Worm (Caenorhabditis elegans) whole organism, young adult: ENCODE measurements around the gene rars-2.
A peak's percentile ranks its signal among the peaks of the same experiment; 100 is the strongest.

Experiments
- C17E4.6 ChIP-seq: fragments of 200-800 bp; sonication (Bioruptor generic); IDR thresholded peaks from 2 replicates; pipeline ENCODE4 v1.3.6; 2022; ENCODE audit warnings: missing genetic modification reagents, missing genetic modification characterization, missing compliant biosample characterization
- F33H1.4 ChIP-seq: fragments of 200-800 bp; sonication (Bioruptor generic); IDR thresholded peaks from 2 replicates; pipeline ENCODE4 v1.3.6; 2022; ENCODE audit warnings: missing genetic modification reagents, missing genetic modification characterization, missing compliant biosample characterization
- F57A8.1 ChIP-seq: fragments of 200-800 bp; sonication (Bioruptor generic); optimal IDR thresholded peaks from 2 replicates; lab custom pipeline; 2018; ENCODE audit warnings: mild to moderate bottlenecking, missing genetic modification characterization, moderate library complexity, missing compliant biosample characterization
- F57C9.4 ChIP-seq: sonication (generic microtip); optimal IDR thresholded peaks from 2 replicates; lab custom pipeline; 2017; ENCODE audit warnings: mild to moderate bottlenecking, missing genetic modification characterization, missing compliant biosample characterization
- K11D2.4 ChIP-seq: fragments of 200-800 bp; sonication (Bioruptor generic); IDR thresholded peaks from 2 replicates; pipeline ENCODE4 v1.3.6; 2022; ENCODE audit warnings: missing genetic modification reagents, missing genetic modification characterization, missing compliant biosample characterization
- K12H6.12 ChIP-seq: fragments of 200-800 bp; sonication (Bioruptor generic); optimal IDR thresholded peaks from 2 replicates; lab custom pipeline; 2018; ENCODE audit warnings: mild to moderate bottlenecking, missing genetic modification characterization, missing compliant biosample characterization
- T26A5.8 ChIP-seq: sonication (generic microtip); optimal IDR thresholded peaks from 2 replicates; lab custom pipeline; 2016; ENCODE audit warnings: missing genetic modification characterization, missing compliant biosample characterization
- Y79H2A.3 ChIP-seq: fragments of 200-800 bp; sonication (Bioruptor generic); conservative IDR thresholded peaks from 2 replicates; pipeline ENCODE4 v1.3.6; 2022; ENCODE audit warnings: missing genetic modification reagents, missing genetic modification characterization, missing compliant biosample characterization
- akir-1 ChIP-seq: fragments of 200-800 bp; sonication (Bioruptor generic); optimal IDR thresholded peaks from 2 replicates; lab custom pipeline; 2018; ENCODE audit warnings: mild to moderate bottlenecking, missing genetic modification characterization, moderate library complexity, missing compliant biosample characterization
- aptf-3 ChIP-seq: fragments of 200-800 bp; sonication (Bioruptor generic); IDR thresholded peaks from 2 replicates; pipeline ENCODE4 v1.3.6; 2022; ENCODE audit warnings: missing genetic modification characterization, missing compliant biosample characterization
- atf-7 ChIP-seq: sonication (generic microtip); optimal IDR thresholded peaks from 2 replicates; lab custom pipeline; 2017; ENCODE audit warnings: mild to moderate bottlenecking, missing genetic modification characterization, missing compliant biosample characterization
- bed-2 ChIP-seq: fragments of 200-800 bp; sonication (Bioruptor generic); IDR thresholded peaks from 2 replicates; pipeline ENCODE4 v1.3.6; 2022; ENCODE audit warnings: missing genetic modification reagents, missing genetic modification characterization, missing compliant biosample characterization
- ccch-3 ChIP-seq: fragments of 200-800 bp; sonication (Bioruptor generic); optimal IDR thresholded peaks from 2 replicates; lab custom pipeline; 2018; ENCODE audit warnings: mild to moderate bottlenecking, missing genetic modification characterization, missing compliant biosample characterization
- cebp-2 ChIP-seq: fragments of 200-800 bp; sonication (Bioruptor generic); IDR thresholded peaks from 2 replicates; pipeline ENCODE4 v1.3.6; 2022; ENCODE audit warnings: missing genetic modification characterization, missing compliant biosample characterization
- ceh-100 ChIP-seq: fragments of 200-800 bp; sonication (Bioruptor generic); IDR thresholded peaks from 2 replicates; pipeline ENCODE4 v1.3.6; 2022; ENCODE audit warnings: missing genetic modification reagents, missing genetic modification characterization, missing compliant biosample characterization
- ceh-79 ChIP-seq: sonication (generic microtip); optimal IDR thresholded peaks from 2 replicates; lab custom pipeline; 2017; ENCODE audit warnings: mild to moderate bottlenecking, missing genetic modification characterization, missing compliant biosample characterization
- chd-7 ChIP-seq: sonication (generic microtip); optimal IDR thresholded peaks from 2 replicates; lab custom pipeline; 2016; ENCODE audit warnings: mild to moderate bottlenecking, missing genetic modification characterization, moderate library complexity, missing compliant biosample characterization
- die-1 ChIP-seq: sonication (generic microtip); optimal IDR thresholded peaks from 2 replicates; lab custom pipeline; 2016; ENCODE audit warnings: missing genotype, mild to moderate bottlenecking, missing genetic modification characterization, missing compliant biosample characterization
- dpl-1 ChIP-seq: fragments of 150-350 bp; optimal IDR thresholded peaks from 2 replicates; lab custom pipeline; 2014; ENCODE audit warnings: missing biosample characterization, missing genetic modification reagents, missing genetic modification characterization
- efl-1 ChIP-seq: fragments of 150-350 bp; optimal IDR thresholded peaks from 2 replicates; lab custom pipeline; 2014; ENCODE audit warnings: missing biosample characterization, missing genetic modification reagents, missing genetic modification characterization
- gei-17 ChIP-seq: fragments of 200-800 bp; sonication (Bioruptor generic); optimal IDR thresholded peaks from 2 replicates; lab custom pipeline; 2018; ENCODE audit warnings: mild to moderate bottlenecking, missing genetic modification characterization, missing compliant biosample characterization
- hsf-1 ChIP-seq: fragments of 200-800 bp; sonication (Bioruptor generic); IDR thresholded peaks from 2 replicates; pipeline ENCODE4 v1.3.6; 2022; ENCODE audit warnings: missing genetic modification reagents, missing genetic modification characterization, missing compliant biosample characterization
- lin-26 ChIP-seq: fragments of 200-800 bp; sonication (Bioruptor generic); IDR thresholded peaks from 2 replicates; pipeline ENCODE4 v1.3.6; 2022; ENCODE audit warnings: missing genetic modification reagents, missing genetic modification characterization, missing compliant biosample characterization
- lin-35 ChIP-seq, 3 experiments: fragments of 150-350 bp in 2 of 3; sonication (generic microtip) in 1 of 3; optimal IDR thresholded peaks; 2 replicates each; lab custom pipeline; 2014 to 2018; ENCODE audit warnings: missing biosample characterization in 3 of 3, missing genetic modification characterization in 3 of 3, missing genetic modification reagents in 3 of 3
- lin-54 ChIP-seq: fragments of 200-800 bp; sonication (Bioruptor generic); optimal IDR thresholded peaks from 2 replicates; lab custom pipeline; 2018; ENCODE audit warnings: mild to moderate bottlenecking, missing genetic modification characterization, missing compliant biosample characterization
- lir-1 ChIP-seq: fragments of 200-800 bp; sonication (Bioruptor generic); conservative IDR thresholded peaks from 2 replicates; pipeline ENCODE4 v1.3.6; 2022; ENCODE audit warnings: missing genetic modification reagents, missing genetic modification characterization, missing compliant biosample characterization
- madf-8 ChIP-seq: fragments of 200-800 bp; sonication (Bioruptor generic); conservative IDR thresholded peaks from 2 replicates; pipeline ENCODE4 v1.3.6; 2022; ENCODE audit warnings: missing genetic modification reagents, missing genetic modification characterization, missing compliant biosample characterization
- mcd-1 ChIP-seq: fragments of 200-800 bp; sonication (Bioruptor generic); IDR thresholded peaks from 2 replicates; pipeline ENCODE4 v1.3.6; 2022; ENCODE audit warnings: missing genetic modification reagents, missing genetic modification characterization, missing compliant biosample characterization
- mes-4 ChIP-seq: sonication (generic microtip); optimal IDR thresholded peaks from 2 replicates; lab custom pipeline; 2016; ENCODE audit warnings: missing genotype, missing genetic modification characterization, missing compliant biosample characterization
- mxl-1 ChIP-seq: sonication (generic microtip); optimal IDR thresholded peaks from 2 replicates; lab custom pipeline; 2016; ENCODE audit warnings: missing genetic modification characterization, missing compliant biosample characterization
- nfya-1 ChIP-seq: sonication (generic microtip); optimal IDR thresholded peaks from 2 replicates; lab custom pipeline; 2017; ENCODE audit warnings: antibody characterized with exemption, missing compliant biosample characterization, missing genetic modification characterization, borderline replicate concordance; ENCODE audit not compliant: insufficient read depth
- nfya-2 ChIP-seq: fragments of 200-800 bp; sonication (Bioruptor generic); IDR thresholded peaks from 2 replicates; pipeline ENCODE4 v1.3.6; 2022; ENCODE audit warnings: missing genetic modification reagents, missing genetic modification characterization, missing compliant biosample characterization
- pbrm-1 ChIP-seq: fragments of 200-800 bp; sonication (Bioruptor generic); IDR thresholded peaks from 2 replicates; pipeline ENCODE4 v1.3.6; 2022; ENCODE audit warnings: missing genetic modification reagents, missing genetic modification characterization, missing compliant biosample characterization
- pha-4 ChIP-seq: fragments of 150-350 bp; sonication (generic microtip); optimal IDR thresholded peaks from 2 replicates; lab custom pipeline; 2014; ENCODE audit warnings: missing biosample characterization, missing genetic modification reagents, missing genetic modification characterization
- rcor-1 ChIP-seq: fragments of 200-800 bp; sonication (Bioruptor generic); IDR thresholded peaks from 2 replicates; pipeline ENCODE4 v1.3.6; 2022; ENCODE audit warnings: missing genetic modification reagents, missing genetic modification characterization, missing compliant biosample characterization
- rec-8 ChIP-seq, 2 experiments: sonication (generic microtip); optimal IDR thresholded peaks; 2 replicates each; lab custom pipeline; 2016; ENCODE audit warnings: mild to moderate bottlenecking in 2 of 2, missing genetic modification characterization in 2 of 2, missing genetic modification reagents in 2 of 2, missing genotype in 2 of 2, missing biosample characterization in 1 of 2, missing compliant biosample characterization in 1 of 2, moderate library complexity in 1 of 2
- rpc-1 ChIP-seq, 2 experiments: fragments of 150-350 bp in 1 of 2; sonication (generic microtip) in 1 of 2; optimal IDR thresholded peaks; 2 replicates each; lab custom pipeline; 2014 to 2018; ENCODE audit warnings: missing biosample characterization in 1 of 2, missing genetic modification characterization in 1 of 2, missing genetic modification reagents in 1 of 2, missing genotype in 1 of 2
- snpc-1.1 ChIP-seq: sonication (generic microtip); optimal IDR thresholded peaks from 2 replicates; lab custom pipeline; 2017; ENCODE audit warnings: missing genetic modification characterization, mild to moderate bottlenecking, missing compliant biosample characterization, antibody characterized with exemption, moderate library complexity, missing genotype, missing genetic modification reagents; ENCODE audit not compliant: insufficient read depth
- snpc-1.3 ChIP-seq: sonication (generic microtip); optimal IDR thresholded peaks from 2 replicates; lab custom pipeline; 2017; ENCODE audit warnings: missing genetic modification characterization, mild to moderate bottlenecking, missing compliant biosample characterization, antibody characterized with exemption, moderate library complexity, missing genotype, missing genetic modification reagents; ENCODE audit not compliant: insufficient read depth
- snpc-3.4 ChIP-seq: sonication (generic microtip); optimal IDR thresholded peaks from 2 replicates; lab custom pipeline; 2017; ENCODE audit warnings: missing genetic modification characterization, mild to moderate bottlenecking, missing compliant biosample characterization, antibody characterized with exemption, moderate library complexity, missing genotype, missing genetic modification reagents
- tbx-9 ChIP-seq: sonication (generic microtip); optimal IDR thresholded peaks from 2 replicates; lab custom pipeline; 2016; ENCODE audit warnings: borderline replicate concordance, missing genetic modification characterization, inconsistent platforms, missing compliant biosample characterization
- unc-62 ChIP-seq: fragments of 150-350 bp; optimal IDR thresholded peaks from 2 replicates; lab custom pipeline; 2014; ENCODE audit warnings: missing biosample characterization, missing genetic modification reagents, missing genetic modification characterization
- zim-3 ChIP-seq: sonication (generic microtip); optimal IDR thresholded peaks from 2 replicates; lab custom pipeline; 2017; ENCODE audit warnings: mild to moderate bottlenecking, missing genetic modification characterization, moderate library complexity, missing compliant biosample characterization
- ztf-22 ChIP-seq: fragments of 200-800 bp; sonication (Bioruptor generic); optimal IDR thresholded peaks from 2 replicates; lab custom pipeline; 2018; ENCODE audit warnings: mild to moderate bottlenecking, missing genetic modification characterization, moderate library complexity, missing compliant biosample characterization
- ztf-25 ChIP-seq: fragments of 200-800 bp; sonication (Bioruptor generic); IDR thresholded peaks from 2 replicates; pipeline ENCODE4 v1.3.6; 2022; ENCODE audit warnings: missing genetic modification reagents, missing genetic modification characterization, missing compliant biosample characterization
- ztf-26 ChIP-seq: sonication (generic microtip); optimal IDR thresholded peaks from 2 replicates; lab custom pipeline; 2017; ENCODE audit warnings: missing genetic modification characterization, missing compliant biosample characterization
- ztf-28 ChIP-seq: fragments of 200-800 bp; sonication (Bioruptor generic); IDR thresholded peaks from 2 replicates; pipeline ENCODE4 v1.3.6; 2022; ENCODE audit warnings: missing genetic modification reagents, missing genetic modification characterization, missing compliant biosample characterization
- ztf-3 ChIP-seq: fragments of 200-800 bp; sonication (Bioruptor generic); optimal IDR thresholded peaks from 2 replicates; lab custom pipeline; 2018; ENCODE audit warnings: mild to moderate bottlenecking, missing genetic modification characterization, missing compliant biosample characterization

Gene rars-2

DNA sequence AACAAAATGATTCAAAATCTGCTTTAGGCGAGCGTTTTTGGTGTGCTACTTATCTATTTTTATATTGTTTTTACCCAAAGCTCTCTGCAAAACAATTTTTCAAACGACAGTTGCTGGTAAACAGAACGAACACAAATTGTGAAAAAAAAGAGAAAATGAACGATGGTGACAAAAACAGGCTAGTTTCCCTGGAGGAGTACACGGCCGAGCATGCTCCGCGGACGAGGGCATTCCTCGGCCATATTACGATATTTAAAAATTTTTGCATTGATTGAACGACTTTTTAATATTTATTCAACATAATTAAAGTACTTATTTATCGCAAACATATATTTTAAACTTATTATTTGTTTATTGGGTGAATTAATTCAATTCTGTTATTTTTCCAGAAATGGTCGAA is 27.9 kb upstream of the rars-2 start, which contains the start of the genes tpp-2 and rbbp-5 (continued):
- no peak for TF ChIP-seq lin-54 (GFP tag; lab: Kevin White, UChicago)
- TF ChIP-seq die-1 (tag; lab: Kevin White, UChicago), result no peak
- TF ChIP-seq F57A8.1 (GFP tag; lab: Kevin White, UChicago), result no peak
- TF ChIP-seq ztf-3 (GFP tag; lab: Kevin White, UChicago), result no peak
- TF ChIP-seq pbrm-1 (GFP tag; lab: Robert Waterston, UW), result no peak
- TF ChIP-seq madf-8 (GFP tag; lab: Robert Waterston, UW), result peak; percentile 48
- no peak for TF ChIP-seq unc-62
- no peak for TF ChIP-seq nfya-2 (GFP tag; lab: Robert Waterston, UW)
- TF ChIP-seq akir-1 (GFP tag; lab: Kevin White, UChicago), result no peak
- no peak for TF ChIP-seq tbx-9 (tag; lab: Kevin White, UChicago)
- TF ChIP-seq Y79H2A.3 (GFP tag; lab: Robert Waterston, UW), result no peak
- no peak for TF ChIP-seq lir-1 (GFP tag; lab: Robert Waterston, UW)
- no peak for TF ChIP-seq atf-7 (tag; lab: Kevin White, UChicago)
- no peak for TF ChIP-seq rcor-1 (GFP tag; lab: Robert Waterston, UW)
- TF ChIP-seq lin-26 (GFP tag; lab: Robert Waterston, UW), result no peak
- TF ChIP-seq ztf-26 (tag; lab: Kevin White, UChicago), result no peak
- no peak for TF ChIP-seq cebp-2 (GFP tag; lab: Robert Waterston, UW)
- TF ChIP-seq rpc-1 (optimal IDR thresholded peaks at IDR 0.05; lab: Kevin White, UChicago), result no peak
- TF ChIP-seq rpc-1 (tag; optimal IDR thresholded peaks at IDR 0.05; lab: Kevin White, UChicago), result no peak
- TF ChIP-seq ztf-22 (GFP tag; lab: Kevin White, UChicago), result no peak
- no peak for TF ChIP-seq K12H6.12 (tag; lab: Kevin White, UChicago)
- peak; percentile 18 for TF ChIP-seq snpc-3.4 (tag; lab: Kevin White, UChicago)
- no peak for TF ChIP-seq zim-3 (tag; lab: Kevin White, UChicago)
- TF ChIP-seq rec-8 (tag; optimal IDR thresholded peaks at IDR 0.05; lab: Kevin White, UChicago), result peak in 1 of 2 experiments; percentile 29
- TF ChIP-seq K11D2.4 (GFP tag; lab: Robert Waterston, UW), result no peak
- peak; percentile 4 for TF ChIP-seq ccch-3 (GFP tag; lab: Kevin White, UChicago)
- no peak; the same call in 1 of the 2 replicates for TF ChIP-seq mcd-1
- no peak for TF ChIP-seq F33H1.4 (GFP tag; lab: Robert Waterston, UW)
- 0 out of 2 replicates have a peak, but pooled peaks have one; percentile 31 for TF ChIP-seq ztf-25 (GFP tag; lab: Robert Waterston, UW)
- no peak for TF ChIP-seq chd-7 (tag; lab: Kevin White, UChicago)
- no peak for TF ChIP-seq hsf-1 (GFP tag; lab: Robert Waterston, UW)
- TF ChIP-seq pha-4 (tag; lab: Kevin White, UChicago), result no peak
- no peak for TF ChIP-seq mxl-1 (tag; lab: Kevin White, UChicago)
- TF ChIP-seq lin-35 (GFP tag; optimal IDR thresholded peaks at IDR 0.05; lab: Kevin White, UChicago), result no peak
- TF ChIP-seq T26A5.8 (tag; lab: Kevin White, UChicago), result no peak
- TF ChIP-seq mes-4 (tag; lab: Kevin White, UChicago), result no peak
- no peak for TF ChIP-seq efl-1 (GFP tag; lab: Kevin White, UChicago)
- TF ChIP-seq snpc-1.1 (tag; lab: Kevin White, UChicago), result no peak
- 0 out of 2 replicates have a peak, but pooled peaks have one; percentile 15 for TF ChIP-seq bed-2 (GFP tag; lab: Robert Waterston, UW)
- peak; percentile 27 for TF ChIP-seq snpc-1.3 (tag; lab: Kevin White, UChicago)
- 0 out of 2 replicates have a peak, but pooled peaks have one; percentile 24 for TF ChIP-seq ceh-100 (GFP tag; lab: Robert Waterston, UW)
- no peak for TF ChIP-seq aptf-3 (GFP tag; lab: Robert Waterston, UW)
- no peak for TF ChIP-seq F57C9.4 (tag; lab: Kevin White, UChicago)
- TF ChIP-seq gei-17, result no peak
- no peak for TF ChIP-seq ztf-28 (GFP tag; lab: Robert Waterston, UW)
- TF ChIP-seq nfya-1 (tag; lab: Kevin White, UChicago), result no peak
- TF ChIP-seq C17E4.6 (GFP tag; lab: Robert Waterston, UW), result no peak
- no peak for TF ChIP-seq ceh-79 (tag; lab: Kevin White, UChicago)
- TF ChIP-seq dpl-1 (GFP tag; lab: Kevin White, UChicago), result no peak
